Worm (Caenorhabditis elegans) whole organism, L4 larva: ENCODE results near the gene D1044.1.

Experiments used
- F10B5.3 ChIP-seq: sonication (generic microtip); optimal IDR thresholded peaks from 2 replicates; lab custom pipeline; 2016; ENCODE audit warnings: mild to moderate bottlenecking, missing genetic modification characterization, missing compliant biosample characterization
- F44E2.7 ChIP-seq: fragments of 200-800 bp; sonication (Bioruptor generic); IDR thresholded peaks from 2 replicates; pipeline ENCODE4 v2.1.2; 2022; ENCODE audit warnings: missing genetic modification characterization, missing compliant biosample characterization
- T20F7.1 ChIP-seq: fragments of 200-800 bp; sonication (Bioruptor generic); optimal IDR thresholded peaks from 2 replicates; lab custom pipeline; 2018; ENCODE audit warnings: mild to moderate bottlenecking, missing genetic modification characterization, missing compliant biosample characterization
- ZK546.5 ChIP-seq, 2 experiments: sonication (generic microtip); optimal IDR thresholded peaks; 2 replicates each; lab custom pipeline; 2017; ENCODE audit warnings: missing biosample characterization in 2 of 2, missing genetic modification characterization in 2 of 2
- aha-1 ChIP-seq: fragments of 150-350 bp; peaks from one replicate; lab custom pipeline; 2014; ENCODE audit warnings: missing biosample characterization, missing genetic modification characterization
- ama-1 ChIP-seq: fragments of 150-350 bp; optimal IDR thresholded peaks from 2 replicates; lab custom pipeline; 2014; ENCODE audit warnings: inconsistent platforms, mixed read lengths
- ceh-62 ChIP-seq: sonication (generic microtip); optimal IDR thresholded peaks from 2 replicates; lab custom pipeline; 2017; ENCODE audit warnings: missing biosample characterization, missing genetic modification characterization
- cey-2 ChIP-seq: sonication (generic microtip); optimal IDR thresholded peaks from 3 replicates; lab custom pipeline; 2017; ENCODE audit warnings: missing genetic modification characterization, mild to moderate bottlenecking, missing compliant biosample characterization, antibody characterized with exemption, borderline replicate concordance; ENCODE audit not compliant: insufficient read depth
- ctbp-1 ChIP-seq: fragments of 200-800 bp; sonication (Bioruptor generic); IDR thresholded peaks from 2 replicates; pipeline ENCODE4 v1.3.6; 2022; ENCODE audit warnings: missing genetic modification reagents, missing genetic modification characterization, missing compliant biosample characterization
- daf-16 ChIP-seq, 3 experiments: sonication (generic microtip); optimal IDR thresholded peaks; 2 replicates each; lab custom pipeline; 2016 to 2017; ENCODE audit warnings: missing genetic modification characterization in 3 of 3, missing genetic modification reagents in 3 of 3, mild to moderate bottlenecking in 2 of 3, missing compliant biosample characterization in 2 of 3, missing biosample characterization in 1 of 3, moderate library complexity in 1 of 3
- dve-1 ChIP-seq: sonication (generic microtip); optimal IDR thresholded peaks from 2 replicates; lab custom pipeline; 2017; ENCODE audit warnings: antibody characterized with exemption, mild to moderate bottlenecking, missing genetic modification characterization, missing compliant biosample characterization; ENCODE audit not compliant: insufficient read depth
- egl-43 ChIP-seq: fragments of 200-800 bp; sonication (Bioruptor generic); IDR thresholded peaks from 2 replicates; pipeline ENCODE4 v1.3.6; 2022; ENCODE audit warnings: missing genetic modification reagents, missing genetic modification characterization, missing compliant biosample characterization
- fos-1 ChIP-seq: fragments of 150-350 bp; optimal IDR thresholded peaks from 2 replicates; lab custom pipeline; 2014; ENCODE audit warnings: missing biosample characterization, missing genetic modification characterization
- hif-1 ChIP-seq, 2 experiments: sonication (generic microtip); optimal IDR thresholded peaks; 2 replicates each; lab custom pipeline; 2016 to 2017; ENCODE audit warnings: missing compliant biosample characterization in 2 of 2, missing genetic modification characterization in 2 of 2, missing genetic modification reagents in 2 of 2, missing genotype in 2 of 2, mild to moderate bottlenecking in 1 of 2
- hlh-11 ChIP-seq: fragments of 200-800 bp; sonication (Bioruptor generic); optimal IDR thresholded peaks from 2 replicates; lab custom pipeline; 2018; ENCODE audit warnings: mild to moderate bottlenecking, missing genetic modification characterization, missing compliant biosample characterization
- hlh-30 ChIP-seq: sonication (generic microtip); optimal IDR thresholded peaks from 2 replicates; lab custom pipeline; 2017; ENCODE audit warnings: antibody characterized with exemption, mild to moderate bottlenecking, missing genetic modification characterization, missing compliant biosample characterization; ENCODE audit not compliant: insufficient read depth
- lim-7 ChIP-seq: fragments of 200-800 bp; sonication (Bioruptor generic); IDR thresholded peaks from 2 replicates; pipeline ENCODE4 v1.3.6; 2022; ENCODE audit warnings: missing genetic modification characterization, missing compliant biosample characterization
- lin-15B ChIP-seq: fragments of 150-350 bp; sonication (generic microtip); optimal IDR thresholded peaks from 3 replicates; lab custom pipeline; 2014; ENCODE audit warnings: missing biosample characterization, missing genetic modification characterization
- lin-39 ChIP-seq: fragments of 150-350 bp; optimal IDR thresholded peaks from 2 replicates; lab custom pipeline; 2014; ENCODE audit warnings: missing biosample characterization, missing genetic modification reagents, missing genetic modification characterization
- lsy-2 ChIP-seq, 2 experiments: fragments of 150-350 bp in 1 of 2; sonication (generic microtip) in 1 of 2; optimal IDR thresholded peaks; 2 replicates each; lab custom pipeline; 2014 to 2017; ENCODE audit warnings: missing biosample characterization in 2 of 2, missing genetic modification characterization in 2 of 2
- mdl-1 ChIP-seq, 2 experiments: fragments of 150-350 bp in 1 of 2; sonication (generic microtip) in 1 of 2; optimal IDR thresholded peaks; 2 replicates each; lab custom pipeline; 2014 to 2017; ENCODE audit warnings: missing biosample characterization in 2 of 2, missing genetic modification characterization in 2 of 2
- mep-1 ChIP-seq: fragments of 150-350 bp; sonication (generic microtip); optimal IDR thresholded peaks from 3 replicates; lab custom pipeline; 2014; ENCODE audit warnings: missing biosample characterization, missing genetic modification characterization
- mxl-2 ChIP-seq: fragments of 200-800 bp; sonication (Bioruptor generic); conservative IDR thresholded peaks from 2 replicates; pipeline ENCODE4 v1.3.6; 2022; ENCODE audit warnings: missing genetic modification reagents, missing genetic modification characterization, missing compliant biosample characterization
- nhr-102 ChIP-seq: sonication (generic microtip); optimal IDR thresholded peaks from 2 replicates; lab custom pipeline; 2016; ENCODE audit warnings: mild to moderate bottlenecking, missing genetic modification characterization, moderate library complexity, missing compliant biosample characterization
- nhr-237 ChIP-seq: sonication (generic microtip); optimal IDR thresholded peaks from 2 replicates; lab custom pipeline; 2017; ENCODE audit warnings: missing biosample characterization, missing genetic modification characterization
- nhr-28 ChIP-seq: fragments of 150-350 bp; optimal IDR thresholded peaks from 2 replicates; lab custom pipeline; 2014; ENCODE audit warnings: missing biosample characterization, missing genetic modification characterization
- nhr-41 ChIP-seq: fragments of 200-800 bp; sonication (Bioruptor generic); IDR thresholded peaks from 2 replicates; pipeline ENCODE4 v1.3.6; 2022; ENCODE audit warnings: missing genetic modification reagents, missing genetic modification characterization, missing compliant biosample characterization
- nhr-48 ChIP-seq: sonication (generic microtip); optimal IDR thresholded peaks from 2 replicates; lab custom pipeline; 2016; ENCODE audit warnings: mild to moderate bottlenecking, missing genetic modification characterization, missing compliant biosample characterization
- nhr-6 ChIP-seq: fragments of 150-350 bp; optimal IDR thresholded peaks from 2 replicates; lab custom pipeline; 2014; ENCODE audit warnings: missing biosample characterization, missing genetic modification characterization
- rbr-2 ChIP-seq: sonication (generic microtip); optimal IDR thresholded peaks from 2 replicates; lab custom pipeline; 2016; ENCODE audit warnings: missing genotype, missing genetic modification characterization, missing compliant biosample characterization
- set-16 ChIP-seq: fragments of 200-800 bp; sonication (Bioruptor generic); IDR thresholded peaks from 2 replicates; pipeline ENCODE4 v1.3.6; 2022; ENCODE audit warnings: missing genetic modification reagents, missing genetic modification characterization, missing compliant biosample characterization
- snpc-1.2 ChIP-seq: fragments of 200-800 bp; sonication (Bioruptor generic); IDR thresholded peaks from 2 replicates; pipeline ENCODE4 v1.3.6; 2022; ENCODE audit warnings: missing genetic modification reagents, missing genetic modification characterization, missing compliant biosample characterization
- spr-1 ChIP-seq: sonication (generic microtip); optimal IDR thresholded peaks from 2 replicates; lab custom pipeline; 2016; ENCODE audit warnings: mild to moderate bottlenecking, missing genetic modification characterization, missing compliant biosample characterization
- tag-97 ChIP-seq: fragments of 200-800 bp; sonication (Bioruptor generic); IDR thresholded peaks from 2 replicates; pipeline ENCODE4 v1.3.6; 2022; ENCODE audit warnings: missing genetic modification characterization, missing compliant biosample characterization
- zag-1 ChIP-seq: fragments of 150-350 bp; optimal IDR thresholded peaks from 2 replicates; lab custom pipeline; 2014; ENCODE audit warnings: missing biosample characterization, missing genetic modification characterization
- zfp-2 ChIP-seq: sonication (generic microtip); optimal IDR thresholded peaks from 2 replicates; lab custom pipeline; 2016; ENCODE audit warnings: mild to moderate bottlenecking, missing genetic modification characterization, missing compliant biosample characterization
- ztf-7 ChIP-seq: fragments of 150-350 bp; optimal IDR thresholded peaks from 2 replicates; lab custom pipeline; 2014; ENCODE audit warnings: missing biosample characterization, missing genetic modification characterization

Gene D1044.1

ce11 chrIII:5499942-5500341 lies 44.2 kb upstream of the D1044.1 start:
- TF ChIP-seq ama-1 (lab: Kevin White, UChicago) (no peak), ceh-62 (tag; lab: Kevin White, UChicago) (no peak), egl-43 (GFP tag; lab: Robert Waterston, UW) (no peak), lin-15B (tag; lab: Kevin White, UChicago) (no peak), hlh-30 (tag; lab: Kevin White, UChicago) (peak; percentile 24)

- no peak for TF ChIP-seq nhr-237
- TF ChIP-seq zfp-2 (tag; lab: Kevin White, UChicago): no peak
- no peak for TF ChIP-seq F10B5.3 (tag; lab: Kevin White, UChicago)
- TF ChIP-seq hlh-11: no peak
- no peak for TF ChIP-seq lsy-2 (tag; optimal IDR thresholded peaks at IDR 0.05; lab: Kevin White, UChicago)
- TF ChIP-seq spr-1 (tag; lab: Kevin White, UChicago): no peak
- no peak for TF ChIP-seq fos-1 (tag; lab: Kevin White, UChicago)
- TF ChIP-seq hlh-30 (tag; lab: Kevin White, UChicago): no peak
- no peak for TF ChIP-seq nhr-41 (GFP tag; lab: Robert Waterston, UW)
- no peak for TF ChIP-seq F44E2.7 (GFP tag; lab: Robert Waterston, UW)
- TF ChIP-seq cey-2 (tag; lab: Kevin White, UChicago): no peak
- no peak for TF ChIP-seq T20F7.1 (GFP tag; lab: Kevin White, UChicago)
- TF ChIP-seq rbr-2 (tag; lab: Kevin White, UChicago): no peak
- TF ChIP-seq zag-1 (tag; lab: Kevin White, UChicago): no peak
- no peak for TF ChIP-seq snpc-1.2 (GFP tag; lab: Robert Waterston, UW)
- TF ChIP-seq set-16: no peak
- TF ChIP-seq nhr-102 (tag; lab: Kevin White, UChicago): no peak
Observed at ce11 chrIII:5500732-5501131, 43.4 kb upstream of the D1044.1 start.

- peak; percentile 59 for TF ChIP-seq dve-1 (tag; lab: Kevin White, UChicago)
- TF ChIP-seq lim-7 (GFP tag; lab: Robert Waterston, UW): 0 out of 2 replicates have a peak, but pooled peaks have one; percentile 18
- peak; percentile 90 for TF ChIP-seq hlh-30 (tag; lab: Kevin White, UChicago)
- TF ChIP-seq aha-1 (tag; lab: Kevin White, UChicago): peak; percentile 83
- no peak for TF ChIP-seq ctbp-1 (GFP tag; lab: Robert Waterston, UW)
- no peak for TF ChIP-seq egl-43 (GFP tag; lab: Robert Waterston, UW)
- TF ChIP-seq mdl-1 (tag; optimal IDR thresholded peaks at IDR 0.05; lab: Kevin White, UChicago): peak in 1 of 2 experiments; percentile 50
- TF ChIP-seq lsy-2 (tag; optimal IDR thresholded peaks at IDR 0.05; lab: Kevin White, UChicago): peak in 1 of 2 experiments; percentile 0
- TF ChIP-seq mxl-2: 0 out of 2 replicates have a peak, but pooled peaks have one; percentile 5
- no peak for TF ChIP-seq ZK546.5 (tag; optimal IDR thresholded peaks at IDR 0.05; lab: Kevin White, UChicago)
- peak; percentile 30 for TF ChIP-seq hlh-11
- TF ChIP-seq lin-39 (tag; lab: Kevin White, UChicago): no peak
- TF ChIP-seq zfp-2 (tag; lab: Kevin White, UChicago): no peak
- peak; percentile 32 for TF ChIP-seq nhr-28 (tag; lab: Kevin White, UChicago)
- TF ChIP-seq tag-97 (GFP tag; lab: Robert Waterston, UW): no peak
- peak; percentile 17 for TF ChIP-seq mep-1 (tag; lab: Kevin White, UChicago)
- TF ChIP-seq hif-1 (tag; optimal IDR thresholded peaks at IDR 0.05; lab: Kevin White, UChicago): peak in 1 of 2 experiments; percentile 38
- peak; percentile 36 for TF ChIP-seq ama-1 (lab: Kevin White, UChicago)
- TF ChIP-seq daf-16 (GFP tag; optimal IDR thresholded peaks at IDR 0.05; lab: Kevin White, UChicago): no peak
- TF ChIP-seq daf-16 (tag; optimal IDR thresholded peaks at IDR 0.05; lab: Kevin White, UChicago): peak; percentile 67
- TF ChIP-seq nhr-48 (tag; lab: Kevin White, UChicago): no peak
- no peak for TF ChIP-seq T20F7.1 (GFP tag; lab: Kevin White, UChicago)
- TF ChIP-seq ztf-7: no peak
- peak; percentile 0 for TF ChIP-seq nhr-6 (tag; lab: Kevin White, UChicago)
Observed at ce11 chrIII:5501358-5502287, 42.5 kb upstream of the D1044.1 start, which contains the start of gene R02F2.1. Gene R02F2.1, plus strand, starts transcription at chrIII:5501885.
